Worm (Caenorhabditis elegans): ENCODE results near the gene M02G9.4.

Gene M02G9.4

ce11 chrII:10281674-10282073, 35.4 kb upstream of the M02G9.4 start:
- TF ChIP-seq efl-1 (GFP tag; optimal IDR thresholded peaks at IDR 0.05) = no peak
- no peak for TF ChIP-seq aptf-2 (GFP tag; conservative IDR thresholded peaks at IDR 0.05)
- TF ChIP-seq unc-130 (GFP tag; optimal IDR thresholded peaks at IDR 0.05) = no peak

ce11 chrII:10283145-10283544, 34.0 kb upstream of the M02G9.4 start:
- TF ChIP-seq somi-1 (GFP tag; optimal IDR thresholded peaks at IDR 0.05) (no peak), efl-1 (GFP tag; optimal IDR thresholded peaks at IDR 0.05) (no peak), hmg-1.2 (GFP tag; IDR thresholded peaks at IDR 0.05) (no peak), B0336.3 (GFP tag; IDR thresholded peaks at IDR 0.05) (no peak), madf-8 (GFP tag; conservative IDR thresholded peaks at IDR 0.05) (no peak), tbp1 (GFP tag; optimal IDR thresholded peaks at IDR 0.05) (no peak), nhr-90 (tag; optimal IDR thresholded peaks at IDR 0.05) (no peak), ztf-26 (tag; optimal IDR thresholded peaks at IDR 0.05) (no peak), attf-5 (GFP tag; optimal IDR thresholded peaks at IDR 0.05) (no peak), rpc-1 (optimal IDR thresholded peaks at IDR 0.05) (no peak), rpc-1 (tag; optimal IDR thresholded peaks at IDR 0.05) (no peak), him-1 (tag; optimal IDR thresholded peaks at IDR 0.05) (no peak), snpc-1.1 (tag; optimal IDR thresholded peaks at IDR 0.05; ENCODE audit: insufficient read depth) (no peak), die-1 (tag; optimal IDR thresholded peaks at IDR 0.05) (no peak), C06A6.2 (GFP tag; conservative IDR thresholded peaks at IDR 0.05) (no peak), lir-1 (GFP tag; conservative IDR thresholded peaks at IDR 0.05) (no peak)

ce11 chrII:10284991-10285390, 32.1 kb upstream of the M02G9.4 start:
- TF ChIP-seq B0019.2 (GFP tag; conservative IDR thresholded peaks at IDR 0.05) (no peak), F57A8.1 (GFP tag; optimal IDR thresholded peaks at IDR 0.05) (no peak), T26A5.8 (tag; optimal IDR thresholded peaks at IDR 0.05) (no peak), snpc-1.3 (tag; optimal IDR thresholded peaks at IDR 0.05; ENCODE audit: insufficient read depth) (no peak), K11D2.4 (GFP tag; IDR thresholded peaks at IDR 0.05) (no peak), lsl-1 (GFP tag; optimal IDR thresholded peaks at IDR 0.05) (no peak), F52B5.7 (tag; optimal IDR thresholded peaks at IDR 0.05) (no peak), T07F8.4 (tag; optimal IDR thresholded peaks at IDR 0.05) (no peak)

- TF ChIP-seq him-1 (tag; optimal IDR thresholded peaks at IDR 0.05) (no peak), efl-1 (GFP tag; optimal IDR thresholded peaks at IDR 0.05) (no peak), dpff-1 (tag; optimal IDR thresholded peaks at IDR 0.05) (no peak), F49E8.2 (tag; optimal IDR thresholded peaks at IDR 0.05; ENCODE audit: insufficient read depth) (no peak), unc-130 (GFP tag; optimal IDR thresholded peaks at IDR 0.05) (no peak)
Observed at ce11 chrII:10288926-10289325, 28.2 kb upstream of the M02G9.4 start.

- TF ChIP-seq lin-40 (tag; optimal IDR thresholded peaks at IDR 0.05) (peak; percentile 15), ztf-3 (GFP tag; optimal IDR thresholded peaks at IDR 0.05) (no peak)
Observed at ce11 chrII:10294262-10294661, 22.8 kb upstream of the M02G9.4 start.

ce11 chrII:10300082-10300749, 16.9 kb upstream of the M02G9.4 start, which contains the start of gene nep-26:
Gene nep-26 (minus strand): TSS chrII:10300132.
- TF ChIP-seq dpl-1 (GFP tag; optimal IDR thresholded peaks at IDR 0.05) (no peak), unc-62 (GFP tag; optimal IDR thresholded peaks at IDR 0.05) (no peak), nhr-80 (tag; optimal IDR thresholded peaks at IDR 0.05) (no peak), hsf-1 (GFP tag; IDR thresholded peaks at IDR 0.05) (0 out of 2 replicates have a peak, but pooled peaks have one; percentile 17), nfya-1 (tag; optimal IDR thresholded peaks at IDR 0.05; ENCODE audit: borderline replicate concordance, insufficient read depth) (no peak), K11D2.4 (GFP tag; IDR thresholded peaks at IDR 0.05) (0 out of 2 replicates have a peak, but pooled peaks have one; percentile 25)

All from whole organism, young adult.